Worm (Caenorhabditis elegans) whole organism, L4 larva: ENCODE results near the gene ule-3.

Experiments used
- aly-2 ChIP-seq: sonication (generic microtip); optimal IDR thresholded peaks from 2 replicates; lab custom pipeline; 2018; ENCODE audit warnings: missing biosample characterization, missing genetic modification characterization
- ceh-28 ChIP-seq: fragments of 150-350 bp; optimal IDR thresholded peaks from 2 replicates; lab custom pipeline; 2014; ENCODE audit warnings: missing biosample characterization, missing genetic modification reagents, missing genetic modification characterization
- cey-2 ChIP-seq: sonication (generic microtip); optimal IDR thresholded peaks from 3 replicates; lab custom pipeline; 2017; ENCODE audit warnings: missing genetic modification characterization, mild to moderate bottlenecking, missing compliant biosample characterization, antibody characterized with exemption, borderline replicate concordance; ENCODE audit not compliant: insufficient read depth
- daf-16 ChIP-seq, 3 experiments: sonication (generic microtip); optimal IDR thresholded peaks; 2 replicates each; lab custom pipeline; 2016 to 2017; ENCODE audit warnings: missing genetic modification characterization in 3 of 3, missing genetic modification reagents in 3 of 3, mild to moderate bottlenecking in 2 of 3, missing compliant biosample characterization in 2 of 3, missing biosample characterization in 1 of 3, moderate library complexity in 1 of 3
- dve-1 ChIP-seq: sonication (generic microtip); optimal IDR thresholded peaks from 2 replicates; lab custom pipeline; 2017; ENCODE audit warnings: antibody characterized with exemption, mild to moderate bottlenecking, missing genetic modification characterization, missing compliant biosample characterization; ENCODE audit not compliant: insufficient read depth
- lin-13 ChIP-seq: fragments of 150-350 bp; optimal IDR thresholded peaks from 2 replicates; lab custom pipeline; 2014; ENCODE audit warnings: missing biosample characterization, missing genetic modification reagents, missing genetic modification characterization
- lir-3 ChIP-seq: sonication (generic microtip); optimal IDR thresholded peaks from 2 replicates; lab custom pipeline; 2016; ENCODE audit warnings: mild to moderate bottlenecking, missing genetic modification characterization, missing compliant biosample characterization
- nhr-10 ChIP-seq: fragments of 150-350 bp; optimal IDR thresholded peaks from 2 replicates; lab custom pipeline; 2014; ENCODE audit warnings: missing biosample characterization, missing genetic modification characterization
- nhr-77 ChIP-seq: fragments of 150-350 bp; optimal IDR thresholded peaks from 2 replicates; lab custom pipeline; 2014; ENCODE audit warnings: missing biosample characterization, missing genetic modification characterization
- pha-4 ChIP-seq, 2 experiments: fragments of 150-350 bp in 1 of 2; fragments of 200-800 bp in 1 of 2; sonication (Bioruptor generic) in 1 of 2; IDR thresholded peaks in 1 of 2; optimal IDR thresholded peaks in 1 of 2; 2 replicates each; pipeline versions ENCODE4 v1.3.6 to Lab custom; 2014 to 2022; ENCODE audit warnings: missing genetic modification characterization in 2 of 2, missing genetic modification reagents in 2 of 2, missing biosample characterization in 1 of 2, missing compliant biosample characterization in 1 of 2
- pqm-1 ChIP-seq: sonication (generic microtip); optimal IDR thresholded peaks from 2 replicates; lab custom pipeline; 2017; ENCODE audit warnings: missing biosample characterization, missing genetic modification characterization
- snpc-4 ChIP-seq: fragments of 150-350 bp; optimal IDR thresholded peaks from 2 replicates; lab custom pipeline; 2014; ENCODE audit warnings: missing biosample characterization, missing genetic modification characterization
- unc-130 ChIP-seq: sonication (generic microtip); optimal IDR thresholded peaks from 2 replicates; lab custom pipeline; 2016; ENCODE audit warnings: missing genetic modification reagents, missing genetic modification characterization, missing compliant biosample characterization

DNA sequence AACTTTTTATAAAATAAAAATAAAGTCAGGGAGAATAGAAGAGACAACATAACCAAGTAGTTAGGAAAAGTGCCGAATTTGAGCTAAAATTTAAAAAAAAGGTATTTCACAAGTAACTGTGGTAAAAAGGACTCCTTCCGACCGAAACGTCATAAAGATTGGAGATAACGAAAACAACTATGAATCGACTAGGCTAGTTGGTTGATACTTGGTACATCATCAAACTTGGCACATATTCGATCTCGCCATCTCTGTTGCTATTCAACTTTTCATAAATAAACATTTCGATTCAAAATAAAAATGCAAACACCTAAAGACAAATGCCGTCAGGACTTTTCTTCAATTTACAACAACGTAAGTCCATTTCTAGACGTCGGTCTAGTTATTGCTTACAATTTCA is 18.2 kb downstream of the ule-3 start, which contains the start of gene C29A12.22:
- TF ChIP-seq daf-16 (GFP tag; optimal IDR thresholded peaks at IDR 0.05; lab: Kevin White, UChicago) (no peak), daf-16 (tag; optimal IDR thresholded peaks at IDR 0.05; lab: Kevin White, UChicago) (no peak), cey-2 (tag; lab: Kevin White, UChicago) (no peak), dve-1 (tag; lab: Kevin White, UChicago) (no peak), snpc-4 (tag; lab: Kevin White, UChicago) (no peak), unc-130 (GFP tag; lab: Kevin White, UChicago) (no peak), lin-13 (GFP tag; lab: Kevin White, UChicago) (no peak), nhr-10 (tag; lab: Kevin White, UChicago) (no peak), pha-4 (GFP tag; IDR thresholded peaks at IDR 0.05; lab: Robert Waterston, UW) (no peak), pha-4 (tag; optimal IDR thresholded peaks at IDR 0.05; lab: Kevin White, UChicago) (no peak), lir-3 (tag; lab: Kevin White, UChicago) (no peak), ceh-28 (tag; lab: Kevin White, UChicago) (no peak), pqm-1 (tag; lab: Kevin White, UChicago) (no peak), nhr-77 (tag; lab: Kevin White, UChicago) (no peak), aly-2 (tag; lab: Kevin White, UChicago) (no peak)
